Worm (Caenorhabditis elegans): Measurements from ENCODE around the gene acox-1.6.

The acox-1.6 gene

ce11 chrX:15849397-15849935, 11.1 kb upstream of the acox-1.6 start, which contains the start of gene acl-1 (continued):
- TF ChIP-seq zip-5 (tag; optimal IDR thresholded peaks at IDR 0.05) (peak; percentile 18), lin-11 (tag; optimal IDR thresholded peaks at IDR 0.05) (no peak), hlh-8 (tag; optimal IDR thresholded peaks at IDR 0.05) (peak; percentile 18), tbx-2 (tag; optimal IDR thresholded peaks at IDR 0.05) (peak; percentile 72), ceh-30 (tag; optimal IDR thresholded peaks at IDR 0.05) (no peak), ceh-48 (tag; optimal IDR thresholded peaks at IDR 0.05) (no peak), unc-86 (tag; optimal IDR thresholded peaks at IDR 0.05) (no peak), ceh-2 (tag; optimal IDR thresholded peaks at IDR 0.05) (peak; percentile 75), mec-3 (tag; optimal IDR thresholded peaks at IDR 0.05; ENCODE audit: borderline replicate concordance) (peak; percentile 85), fax-1 (tag; optimal IDR thresholded peaks at IDR 0.05) (no peak), ceh-34 (tag; optimal IDR thresholded peaks at IDR 0.05) (peak; percentile 54), ceh-9 (tag; optimal IDR thresholded peaks at IDR 0.05) (no peak)

DNA sequence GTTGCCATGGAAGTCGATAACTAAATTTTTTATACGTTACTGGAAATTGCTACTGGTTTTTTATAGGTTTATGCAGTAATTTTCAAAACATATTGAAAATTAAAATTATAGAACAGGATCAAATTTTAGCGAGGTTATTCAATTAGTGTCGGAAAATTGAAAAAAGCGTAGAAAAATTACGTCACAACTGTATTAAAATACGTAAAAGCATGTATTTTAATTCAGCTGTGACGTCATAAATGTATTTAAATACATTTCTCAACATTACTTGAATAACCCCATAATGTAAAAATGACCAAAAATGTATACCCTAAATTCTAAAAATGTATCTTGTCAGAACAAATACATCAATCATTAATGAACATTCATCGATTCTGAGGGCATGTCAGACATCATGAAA, 10.5 kb upstream of the acox-1.6 start:
- TF ChIP-seq fkh-10 (GFP tag; optimal IDR thresholded peaks at IDR 0.05) (no peak), pat-9 (tag; optimal IDR thresholded peaks at IDR 0.05) (no peak), ets-4 (tag; optimal IDR thresholded peaks at IDR 0.05) (no peak), pha-4 (tag; optimal IDR thresholded peaks at IDR 0.05) (no peak), hlh-8 (tag; optimal IDR thresholded peaks at IDR 0.05) (no peak), zip-5 (tag; optimal IDR thresholded peaks at IDR 0.05) (no peak), unc-3 (GFP tag; conservative IDR thresholded peaks at IDR 0.05) (no peak), unc-3 (tag; optimal IDR thresholded peaks at IDR 0.05) (no peak), tbx-2 (tag; optimal IDR thresholded peaks at IDR 0.05) (no peak), pros-1 (tag; optimal IDR thresholded peaks at IDR 0.05) (no peak), ceh-24 (tag; optimal IDR thresholded peaks at IDR 0.05) (no peak), elt-2 (tag; optimal IDR thresholded peaks at IDR 0.05) (no peak), F13H6.1 (tag; optimal IDR thresholded peaks at IDR 0.05) (no peak), ceh-14 (tag; optimal IDR thresholded peaks at IDR 0.05) (no peak), ref-2 (tag; optimal IDR thresholded peaks at IDR 0.05) (no peak), mec-3 (tag; optimal IDR thresholded peaks at IDR 0.05; ENCODE audit: borderline replicate concordance) (no peak), ceh-31 (tag; optimal IDR thresholded peaks at IDR 0.05) (no peak)

ce11 chrX:15847543-15848087, 9.3 kb upstream of the acox-1.6 start, which contains the start of gene F59F4.3:
Gene F59F4.3 (minus strand): TSS chrX:15847593.
- no peak for TF ChIP-seq pha-4 (tag; optimal IDR thresholded peaks at IDR 0.05)
- TF ChIP-seq fax-1 (tag; optimal IDR thresholded peaks at IDR 0.05), result no peak
- no peak for TF ChIP-seq dve-1 (tag; optimal IDR thresholded peaks at IDR 0.05)
- no peak for TF ChIP-seq zip-5 (tag; optimal IDR thresholded peaks at IDR 0.05)
- TF ChIP-seq pat-9 (tag; optimal IDR thresholded peaks at IDR 0.05), result no peak
- no peak for TF ChIP-seq F13H6.1 (tag; optimal IDR thresholded peaks at IDR 0.05)
- no peak for TF ChIP-seq sox-2 (GFP tag; IDR thresholded peaks at IDR 0.05)
- TF ChIP-seq hlh-15 (tag; optimal IDR thresholded peaks at IDR 0.05), result no peak

- no peak for TF ChIP-seq dmd-4 (tag; optimal IDR thresholded peaks at IDR 0.05; ENCODE audit: borderline replicate concordance)
- TF ChIP-seq ahr-1 (tag; optimal IDR thresholded peaks at IDR 0.05), result no peak
- TF ChIP-seq ceh-45 (GFP tag; IDR thresholded peaks at IDR 0.05), result no peak
- no peak for TF ChIP-seq unc-86 (tag; optimal IDR thresholded peaks at IDR 0.05)
- no peak for TF ChIP-seq ceh-19 (GFP tag; optimal IDR thresholded peaks at IDR 0.05)
- no peak for TF ChIP-seq fkh-6 (tag; optimal IDR thresholded peaks at IDR 0.05)
- TF ChIP-seq C38D4.7 (GFP tag; optimal IDR thresholded peaks at IDR 0.05), result no peak
- no peak for TF ChIP-seq unc-42 (tag; optimal IDR thresholded peaks at IDR 0.05)
- TF ChIP-seq odd-2 (tag; optimal IDR thresholded peaks at IDR 0.05), result no peak
- no peak for TF ChIP-seq lim-6 (tag; optimal IDR thresholded peaks at IDR 0.05)
- no peak for TF ChIP-seq fax-1 (tag; optimal IDR thresholded peaks at IDR 0.05)
- TF ChIP-seq gmeb-2 (tag; optimal IDR thresholded peaks at IDR 0.05), result no peak
- TF ChIP-seq ceh-24 (tag; optimal IDR thresholded peaks at IDR 0.05), result no peak
- TF ChIP-seq pat-9 (tag; optimal IDR thresholded peaks at IDR 0.05), result no peak
- no peak for TF ChIP-seq ceh-9 (tag; optimal IDR thresholded peaks at IDR 0.05)
- TF ChIP-seq hlh-15 (tag; optimal IDR thresholded peaks at IDR 0.05), result no peak
- no peak for TF ChIP-seq F13H6.1 (tag; optimal IDR thresholded peaks at IDR 0.05)
- TF ChIP-seq fkh-10 (GFP tag; optimal IDR thresholded peaks at IDR 0.05), result no peak
Observed at ce11 chrX:15846552-15846951, 8.2 kb upstream of the acox-1.6 start.

All from whole organism, late embryonic.